Comparison of ENCODE assay signal across 4 fruit fly cellular contexts in the genomic region with DNA sequence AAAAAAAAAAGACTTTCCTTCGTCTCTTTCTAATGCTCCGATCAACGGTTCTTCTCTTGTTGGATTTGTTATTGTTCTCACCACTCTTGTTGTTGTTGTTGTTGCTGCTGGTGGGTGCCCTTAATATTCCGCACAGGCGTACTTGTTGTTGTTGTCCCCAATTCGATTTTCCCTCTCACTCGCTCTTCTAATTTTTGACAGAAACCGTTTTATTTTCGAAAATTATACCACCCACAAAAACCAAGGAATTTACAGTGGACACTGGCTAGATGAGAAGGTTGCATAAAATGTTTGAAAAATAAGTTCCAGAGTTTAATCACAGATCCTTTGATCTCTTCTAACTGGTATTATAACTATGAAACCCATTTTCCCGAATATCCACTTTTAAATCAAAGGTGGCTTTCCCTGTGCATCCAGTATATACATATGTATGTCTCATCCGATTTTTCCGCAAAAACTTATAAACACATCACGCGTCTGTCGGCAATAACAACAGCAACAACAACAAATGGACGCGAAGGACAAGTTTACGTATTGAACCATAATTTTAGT.
TF ChIP-seq lines count a peak whose summit lies in the region.

No protein-coding gene starts in this region.

- no peak for TF ChIP-seq CTCF in whole organism, embryonic (GFP tag; optimal IDR thresholded peaks at IDR 0.05; lab: Kevin White, UChicago)

TF ChIP-seq in whole organism, adult, 20 proteins besides CTCF, POLR2A, EP300 and RAD21:
- peak; percentile 29 for TF ChIP-seq pad (GFP tag; optimal IDR thresholded peaks at IDR 0.05; lab: Kevin White, UChicago)
- TF ChIP-seq Clk (GFP tag; optimal IDR thresholded peaks at IDR 0.05; lab: Kevin White, UChicago), result no peak

TF ChIP-seq in whole organism, embryonic, 481 proteins besides CTCF, POLR2A, EP300 and RAD21 (continues in another document):
- TF ChIP-seq CG6175 (GFP tag; IDR thresholded peaks at IDR 0.05; lab: Robert Waterston, UW) (no peak), CG6254 (GFP tag; optimal IDR thresholded peaks at IDR 0.05; lab: Kevin White, UChicago) (no peak), bab2 (GFP tag; optimal IDR thresholded peaks at IDR 0.05; lab: Kevin White, UChicago) (no peak), CG10565 (GFP tag; optimal IDR thresholded peaks at IDR 0.05; lab: Kevin White, UChicago) (no peak), gro (GFP tag; optimal IDR thresholded peaks at IDR 0.05; lab: Kevin White, UChicago) (peak; percentile 10), CG31224 (GFP tag; IDR thresholded peaks at IDR 0.05; lab: Robert Waterston, UW) (peak; percentile 48; the same call in 1 of the 2 replicates), zfh2 (GFP tag; optimal IDR thresholded peaks at IDR 0.05; lab: Kevin White, UChicago) (peak; percentile 41), CG13775 (GFP tag; optimal IDR thresholded peaks at IDR 0.05; lab: Kevin White, UChicago) (no peak), Lhr (GFP tag; optimal IDR thresholded peaks at IDR 0.05; lab: Kevin White, UChicago) (no peak), Med (GFP tag; lab: Kevin White, UChicago) (peak; percentile 95), Mad (GFP tag; optimal IDR thresholded peaks at IDR 0.05; lab: Kevin White, UChicago) (no peak), al (GFP tag; IDR thresholded peaks at IDR 0.05; lab: Robert Waterston, UW) (peak; percentile 75; the same call in 1 of the 2 replicates), C15 (GFP tag; IDR thresholded peaks at IDR 0.05; lab: Robert Waterston, UW) (no peak), nerfin-1 (tag; optimal IDR thresholded peaks at IDR 0.05; lab: Kevin White, UChicago) (no peak), CG4282 (GFP tag; optimal IDR thresholded peaks at IDR 0.05; lab: Kevin White, UChicago) (no peak), Mrtf (GFP tag; IDR thresholded peaks at IDR 0.05; lab: Robert Waterston, UW) (peak; percentile 68; the same call in 2 of the 3 replicates), tx (GFP tag; optimal IDR thresholded peaks at IDR 0.05; lab: Kevin White, UChicago) (peak; percentile 29), bowl (GFP tag; IDR thresholded peaks at IDR 0.05; lab: Robert Waterston, UW) (no peak), Doc3 (GFP tag; IDR thresholded peaks at IDR 0.05; lab: Robert Waterston, UW; ENCODE audit: partially characterized antibody) (no peak), peb (GFP tag; IDR thresholded peaks at IDR 0.05; lab: Robert Waterston, UW) (no peak), lilli (GFP tag; optimal IDR thresholded peaks at IDR 0.05; lab: Kevin White, UChicago) (peak; percentile 43), gem (tag; optimal IDR thresholded peaks at IDR 0.05; lab: Kevin White, UChicago) (peak; percentile 59), CG32767 (GFP tag; IDR thresholded peaks at IDR 0.05; lab: Robert Waterston, UW) (no peak), CG1529 (GFP tag; optimal IDR thresholded peaks at IDR 0.05; lab: Kevin White, UChicago) (no peak), CG3281 (GFP tag; optimal IDR thresholded peaks at IDR 0.05; lab: Kevin White, UChicago) (peak; percentile 27), emc (GFP tag; optimal IDR thresholded peaks at IDR 0.05; lab: Kevin White, UChicago) (no peak), Xbp1 (GFP tag; optimal IDR thresholded peaks at IDR 0.05; lab: Kevin White, UChicago) (peak; percentile 38), CG10147 (GFP tag; optimal IDR thresholded peaks at IDR 0.05; lab: Kevin White, UChicago) (no peak)

TF ChIP-seq in whole organism, prepupa, 60 proteins besides CTCF, POLR2A, EP300 and RAD21:
- TF ChIP-seq CG6163 (GFP tag; IDR thresholded peaks at IDR 0.05; lab: Robert Waterston, UW) (peak; percentile 26; the same call in 1 of the 3 replicates), CG3919 (GFP tag; optimal IDR thresholded peaks at IDR 0.05; lab: Kevin White, UChicago) (no peak), Gug (GFP tag; IDR thresholded peaks at IDR 0.05; lab: Robert Waterston, UW) (peak; percentile 24; the same call in 1 of the 2 replicates), Smox (GFP tag; optimal IDR thresholded peaks at IDR 0.05; lab: Kevin White, UChicago) (no peak)
TF ChIP-seq in whole organism, prepupa: peak in this region for 2.

TF ChIP-seq in whole organism, pupa, 21 proteins besides CTCF, POLR2A, EP300 and RAD21:
- TF ChIP-seq CG10348 (GFP tag; IDR thresholded peaks at IDR 0.05; lab: Robert Waterston, UW), result no peak
- 0 out of 3 replicates have a peak, but pooled peaks have one; percentile 7 for TF ChIP-seq fd96Ca (GFP tag; IDR thresholded peaks at IDR 0.05; lab: Robert Waterston, UW)
- no peak for TF ChIP-seq CG4496 (GFP tag; IDR thresholded peaks at IDR 0.05; lab: Robert Waterston, UW)
